Fruit fly (Drosophila melanogaster) whole organism, embryonic: Measurements from ENCODE around the gene CG13359.

Experiments
- BEAF-32 ChIP-seq: fragments of 200-800 bp; sonication (Bioruptor generic); optimal IDR thresholded peaks from 3 replicates; lab custom pipeline; 2017; ENCODE audit warnings: missing biosample characterization, missing genetic modification characterization, mild to moderate bottlenecking, moderate library complexity, missing genetic modification reagents
- CG10274 ChIP-seq: fragments of 200-800 bp; sonication (Bioruptor generic); optimal IDR thresholded peaks from 3 replicates; lab custom pipeline; 2017; ENCODE audit warnings: missing biosample characterization, mild to moderate bottlenecking, missing genetic modification characterization
- CG13123 ChIP-seq: fragments of 200-800 bp; sonication (Bioruptor generic); optimal IDR thresholded peaks from 2 replicates; lab custom pipeline; 2016; ENCODE audit warnings: missing biosample characterization, missing genetic modification characterization
- CG13624 ChIP-seq: fragments of 200-800 bp; sonication (Bioruptor generic); optimal IDR thresholded peaks from 2 replicates; lab custom pipeline; 2016; ENCODE audit warnings: missing biosample characterization, missing genetic modification characterization
- CG1603 ChIP-seq: fragments of 200-800 bp; sonication (Bioruptor generic); optimal IDR thresholded peaks from 2 replicates; lab custom pipeline; 2019; ENCODE audit warnings: missing biosample characterization, mild to moderate bottlenecking, missing genetic modification characterization, moderate library complexity
- CG16779 ChIP-seq: fragments of 200-800 bp; sonication (Bioruptor generic); IDR thresholded peaks from 2 replicates; pipeline ENCODE4 v1.3.6; 2022; ENCODE audit warnings: missing biosample characterization, missing genetic modification characterization
- CG2116 ChIP-seq: fragments of 200-800 bp; sonication (Bioruptor generic); optimal IDR thresholded peaks from 3 replicates; lab custom pipeline; 2018; ENCODE audit warnings: missing biosample characterization, mild to moderate bottlenecking, missing genetic modification characterization
- CG2129 ChIP-seq: fragments of 200-800 bp; sonication (Bioruptor generic); IDR thresholded peaks from 2 replicates; pipeline ENCODE4 v1.3.6; 2022; ENCODE audit warnings: missing biosample characterization, missing genetic modification characterization; ENCODE audit not compliant: partially characterized antibody
- CG3281 ChIP-seq: fragments of 200-800 bp; sonication (Bioruptor generic); optimal IDR thresholded peaks from 3 replicates; lab custom pipeline; 2017; ENCODE audit warnings: missing biosample characterization, mild to moderate bottlenecking, missing genetic modification characterization
- CG3726 ChIP-seq: fragments of 200-800 bp; sonication (Bioruptor generic); IDR thresholded peaks from 3 replicates; pipeline ENCODE4, ENCODE4 v1.3.6; 2022; ENCODE audit warnings: missing biosample characterization, missing genetic modification characterization
- CG3838 ChIP-seq: fragments of 200-800 bp; sonication (Bioruptor generic); optimal IDR thresholded peaks from 3 replicates; lab custom pipeline; 2016; ENCODE audit warnings: missing biosample characterization, missing genetic modification characterization
- CG3995 ChIP-seq: fragments of 200-800 bp; sonication (Bioruptor generic); optimal IDR thresholded peaks from 3 replicates; lab custom pipeline; 2016; ENCODE audit warnings: missing biosample characterization, missing genetic modification characterization
- CG6175 ChIP-seq: fragments of 200-800 bp; sonication (Bioruptor generic); IDR thresholded peaks from 3 replicates; pipeline ENCODE4 v1.3.6; 2022; ENCODE audit warnings: missing biosample characterization, missing genetic modification characterization
- CG6654 ChIP-seq: fragments of 200-800 bp; sonication (Bioruptor generic); optimal IDR thresholded peaks from 2 replicates; lab custom pipeline; 2017; ENCODE audit warnings: missing biosample characterization, mild to moderate bottlenecking, missing genetic modification characterization
- CG8359 ChIP-seq: fragments of 200-800 bp; sonication (Bioruptor generic); optimal IDR thresholded peaks from 2 replicates; lab custom pipeline; 2017; ENCODE audit warnings: missing biosample characterization, mild to moderate bottlenecking, missing genetic modification characterization, borderline replicate concordance
- CG8388 ChIP-seq: fragments of 200-800 bp; sonication (Bioruptor generic); optimal IDR thresholded peaks from 2 replicates; lab custom pipeline; 2019; ENCODE audit warnings: missing biosample characterization, mild to moderate bottlenecking, missing genetic modification characterization, moderate library complexity
- CTCF ChIP-seq: fragments of 200-800 bp; sonication (Bioruptor generic); optimal IDR thresholded peaks from 2 replicates; lab custom pipeline; 2017; ENCODE audit warnings: missing biosample characterization, mild to moderate bottlenecking, missing genetic modification characterization, moderate library complexity
- CkIIα-i1 ChIP-seq: fragments of 200-800 bp; sonication (Bioruptor generic); IDR thresholded peaks from 2 replicates; pipeline ENCODE4 v1.3.6; 2022; ENCODE audit warnings: missing biosample characterization, missing genetic modification characterization
- Dp ChIP-seq: fragments of 200-800 bp; sonication (Bioruptor generic); optimal IDR thresholded peaks from 2 replicates; lab custom pipeline; 2018; ENCODE audit warnings: missing biosample characterization, mild to moderate bottlenecking, missing genetic modification characterization, moderate library complexity
- ERR ChIP-seq: fragments of 200-800 bp; sonication (Bioruptor generic); optimal IDR thresholded peaks from 2 replicates; lab custom pipeline; 2016; ENCODE audit warnings: missing biosample characterization, missing genetic modification characterization
- Gsc ChIP-seq: fragments of 200-800 bp; sonication (Bioruptor generic); IDR thresholded peaks from 2 replicates; pipeline ENCODE4 v1.3.6; 2022; ENCODE audit warnings: missing biosample characterization, missing genetic modification characterization
- HLH3B ChIP-seq: fragments of 200-800 bp; sonication (Bioruptor generic); IDR thresholded peaks from 2 replicates; pipeline ENCODE4 v1.3.6; 2022; ENCODE audit warnings: missing biosample characterization, missing genetic modification characterization
- Hey ChIP-seq: fragments of 200-800 bp; sonication (Bioruptor generic); optimal IDR thresholded peaks from 3 replicates; lab custom pipeline; 2018; ENCODE audit warnings: missing biosample characterization, mild to moderate bottlenecking, missing genetic modification characterization
- Mad ChIP-seq: fragments of 200-800 bp; sonication (Bioruptor generic); optimal IDR thresholded peaks from 2 replicates; lab custom pipeline; 2016; ENCODE audit warnings: missing biosample characterization, missing genetic modification characterization
- NfI ChIP-seq: fragments of 200-800 bp; sonication (Bioruptor generic); optimal IDR thresholded peaks from 3 replicates; lab custom pipeline; 2018; ENCODE audit warnings: missing biosample characterization, mild to moderate bottlenecking, missing genetic modification characterization, moderate library complexity
- Poxn ChIP-seq: fragments of 200-800 bp; sonication (Bioruptor generic); IDR thresholded peaks from 2 replicates; pipeline ENCODE4 v1.3.6; 2022; ENCODE audit warnings: missing biosample characterization, missing genetic modification characterization
- Side ChIP-seq: fragments of 200-800 bp; sonication (Bioruptor generic); optimal IDR thresholded peaks from 2 replicates; lab custom pipeline; 2016; ENCODE audit warnings: missing biosample characterization, missing genetic modification characterization
- Xbp1 ChIP-seq: fragments of 200-800 bp; sonication (Bioruptor generic); optimal IDR thresholded peaks from 3 replicates; lab custom pipeline; 2016; ENCODE audit warnings: missing biosample characterization, mild to moderate bottlenecking, missing genetic modification characterization
- bbx ChIP-seq: fragments of 200-800 bp; sonication (Bioruptor generic); IDR thresholded peaks from 2 replicates; pipeline ENCODE4 v1.3.6; 2022; ENCODE audit warnings: missing biosample characterization, missing genetic modification characterization; ENCODE audit not compliant: partially characterized antibody
- caup ChIP-seq: fragments of 200-800 bp; sonication (Bioruptor generic); optimal IDR thresholded peaks from 3 replicates; lab custom pipeline; 2017; ENCODE audit warnings: missing biosample characterization, mild to moderate bottlenecking, missing genetic modification characterization, moderate library complexity; ENCODE audit not compliant: severe bottlenecking
- da ChIP-seq: fragments of 200-800 bp; sonication (Bioruptor generic); optimal IDR thresholded peaks from 2 replicates; lab custom pipeline; 2016; ENCODE audit warnings: missing biosample characterization, missing genetic modification characterization
- eve ChIP-seq, 2 experiments: fragments of >200 bp; optimal IDR thresholded peaks; 2 replicates each; lab custom pipeline; 2017; ENCODE audit warnings: missing biosample characterization in 2 of 2, missing genetic modification characterization in 2 of 2
- gcm ChIP-seq: fragments of 200-800 bp; sonication (Bioruptor generic); optimal IDR thresholded peaks from 2 replicates; lab custom pipeline; 2019; ENCODE audit warnings: missing biosample characterization, mild to moderate bottlenecking, missing genetic modification characterization, moderate library complexity
- grau ChIP-seq: fragments of 200-800 bp; optimal IDR thresholded peaks from 3 replicates; lab custom pipeline; 2019; ENCODE audit warnings: missing biosample characterization, mild to moderate bottlenecking, missing genetic modification characterization, moderate library complexity
- kah ChIP-seq: fragments of 200-800 bp; sonication (Bioruptor generic); optimal IDR thresholded peaks from 2 replicates; lab custom pipeline; 2018; ENCODE audit warnings: missing biosample characterization, mild to moderate bottlenecking, missing genetic modification characterization
- klu ChIP-seq: fragments of 200-800 bp; sonication (Bioruptor generic); IDR thresholded peaks from 2 replicates; pipeline ENCODE4 v1.3.6; 2022; ENCODE audit warnings: missing biosample characterization, missing genetic modification characterization
- lilli ChIP-seq: fragments of 200-800 bp; sonication (Bioruptor generic); optimal IDR thresholded peaks from 3 replicates; lab custom pipeline; 2016; ENCODE audit warnings: missing biosample characterization, missing genetic modification characterization
- lola ChIP-seq, 3 experiments: fragments of >200 bp in 2 of 3; fragments of 200-800 bp in 1 of 3; sonication (Bioruptor generic) in 1 of 3; optimal IDR thresholded peaks; 2 replicates each; lab custom pipeline; 2017 to 2019; ENCODE audit warnings: missing biosample characterization in 3 of 3, missing genetic modification characterization in 3 of 3, mild to moderate bottlenecking in 1 of 3, moderate library complexity in 1 of 3
- mld ChIP-seq: fragments of 200-800 bp; sonication (Bioruptor generic); IDR thresholded peaks from 3 replicates; pipeline ENCODE4 v1.3.6; 2022; ENCODE audit warnings: missing biosample characterization, missing genetic modification characterization; ENCODE audit not compliant: partially characterized antibody
- onecut ChIP-seq: fragments of 200-800 bp; sonication (Bioruptor generic); IDR thresholded peaks from 2 replicates; pipeline ENCODE4 v1.3.6; 2022; ENCODE audit warnings: missing biosample characterization, missing genetic modification characterization
- phol ChIP-seq: fragments of 200-800 bp; sonication (Bioruptor generic); optimal IDR thresholded peaks from 3 replicates; lab custom pipeline; 2018; ENCODE audit warnings: missing biosample characterization, mild to moderate bottlenecking, missing genetic modification characterization, moderate library complexity
- row ChIP-seq: fragments of 200-800 bp; sonication (Bioruptor generic); IDR thresholded peaks from 3 replicates; pipeline ENCODE4 v1.3.6; 2022; ENCODE audit warnings: missing biosample characterization, missing genetic modification characterization
- sens ChIP-seq: fragments of 200-800 bp; sonication (Bioruptor generic); peaks from one replicate; lab custom pipeline; 2016; ENCODE audit warnings: missing biosample characterization, missing genetic modification characterization
- sna ChIP-seq: fragments of 200-800 bp; sonication (Bioruptor generic); IDR thresholded peaks from 2 replicates; pipeline ENCODE4 v1.3.6; 2022; ENCODE audit warnings: missing biosample characterization, missing genetic modification characterization; ENCODE audit not compliant: partially characterized antibody
- tgo ChIP-seq: fragments of 200-800 bp; sonication (Bioruptor generic); IDR thresholded peaks from 3 replicates; pipeline ENCODE4 v1.3.6; 2022; ENCODE audit warnings: missing biosample characterization, missing genetic modification characterization
- tin ChIP-seq: fragments of 200-800 bp; sonication (Bioruptor generic); optimal IDR thresholded peaks from 3 replicates; lab custom pipeline; 2016; ENCODE audit warnings: missing biosample characterization, missing genetic modification characterization
- toy ChIP-seq: fragments of 200-800 bp; sonication (Bioruptor generic); IDR thresholded peaks from 2 replicates; pipeline ENCODE4 v1.3.6; 2022; ENCODE audit warnings: missing biosample characterization, missing genetic modification characterization
- wor ChIP-seq: fragments of 200-800 bp; sonication (Bioruptor generic); IDR thresholded peaks from 2 replicates; pipeline ENCODE4 v1.3.6; 2022; ENCODE audit warnings: missing biosample characterization, missing genetic modification characterization
- zf30C ChIP-seq: fragments of 200-800 bp; sonication (Bioruptor generic); optimal IDR thresholded peaks from 3 replicates; lab custom pipeline; 2018; ENCODE audit warnings: missing biosample characterization, mild to moderate bottlenecking, missing genetic modification characterization
- zfh2 ChIP-seq: fragments of 200-800 bp; sonication (Bioruptor generic); optimal IDR thresholded peaks from 2 replicates; lab custom pipeline; 2016; ENCODE audit warnings: missing biosample characterization, missing genetic modification characterization

CG13359 gene

DNA sequence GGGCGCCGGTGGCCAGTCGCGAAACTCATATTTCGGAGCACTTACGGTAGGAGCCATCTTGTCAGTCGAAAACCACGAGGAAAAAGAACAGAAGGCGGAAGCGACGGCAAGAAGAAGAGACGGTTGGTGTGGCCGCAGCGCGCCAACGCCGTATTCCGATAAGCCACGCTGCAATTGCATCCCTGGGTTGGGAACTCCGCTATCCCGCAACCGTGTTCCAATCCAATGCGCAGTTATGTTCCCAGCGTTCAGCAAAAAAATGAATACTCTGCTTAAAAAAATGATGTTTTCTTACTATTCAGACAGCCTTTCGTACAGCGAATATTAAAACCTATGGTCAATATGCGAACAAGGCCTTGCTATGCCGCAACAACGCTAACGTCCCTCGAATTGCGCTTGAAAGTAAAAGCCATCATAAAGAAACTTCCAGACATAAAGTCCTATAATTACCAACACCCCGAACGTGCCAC, 38.2 kb downstream of the CG13359 start, which contains the start of gene RpL22 (continued):
- TF ChIP-seq CG10274 (peak; percentile 78), zfh2 (peak; percentile 78), gcm (peak; percentile 68), da (GFP tag; lab: Kevin White, UChicago) (peak; percentile 90), CG8359 (GFP tag; lab: Kevin White, UChicago) (peak; percentile 55), Dp (GFP tag; lab: Kevin White, UChicago) (peak; percentile 59), CG3838 (GFP tag; lab: Kevin White, UChicago) (peak; percentile 42), onecut (GFP tag; lab: Robert Waterston, UW) (peak; percentile 91), klu (GFP tag; lab: Robert Waterston, UW) (peak; percentile 43; the same call in 1 of the 2 replicates), lola (GFP tag; optimal IDR thresholded peaks at IDR 0.05; lab: Kevin White, UChicago) (peak in 1 of 3 experiments; percentile 59), Side (GFP tag; lab: Kevin White, UChicago) (peak; percentile 94), CG2116 (peak; percentile 99), lilli (peak; percentile 79), mld (GFP tag; lab: Robert Waterston, UW) (no peak), CG13624 (GFP tag; lab: Kevin White, UChicago) (peak; percentile 98), Mad (peak; percentile 92), CG6654 (peak; percentile 75), zf30C (GFP tag; lab: Kevin White, UChicago) (peak; percentile 45), Gsc (GFP tag; lab: Robert Waterston, UW) (no peak), CTCF (GFP tag; lab: Kevin White, UChicago) (peak; percentile 79), phol (tag; lab: Kevin White, UChicago) (peak; percentile 91), Hey (tag; lab: Kevin White, UChicago) (peak; percentile 73), wor (0 out of 2 replicates have a peak, but pooled peaks have one; percentile 32), CG2129 (GFP tag; lab: Robert Waterston, UW) (no peak), bbx (0 out of 2 replicates have a peak, but pooled peaks have one; percentile 9), HLH3B (GFP tag; lab: Robert Waterston, UW) (peak; percentile 75), Poxn (GFP tag; lab: Robert Waterston, UW) (no peak), tin (peak; percentile 76), kah (GFP tag; lab: Kevin White, UChicago) (peak; percentile 73), NfI (GFP tag; lab: Kevin White, UChicago) (peak; percentile 93), CG13123 (peak; percentile 79), grau (tag; lab: Kevin White, UChicago) (peak; percentile 79), CG3726 (GFP tag; lab: Robert Waterston, UW) (peak; percentile 81), caup (GFP tag; lab: Kevin White, UChicago) (peak; percentile 97), sna (GFP tag; lab: Robert Waterston, UW) (no peak), CG6175 (peak; percentile 78), toy (GFP tag; lab: Robert Waterston, UW) (peak; percentile 61; the same call in 1 of the 2 replicates), CG8388 (GFP tag; lab: Kevin White, UChicago) (peak; percentile 69), sens (peak; percentile 98), CG3281 (GFP tag; lab: Kevin White, UChicago) (peak; percentile 86), CG16779 (GFP tag; lab: Robert Waterston, UW) (peak; percentile 70), CkIIα-i1 (0 out of 2 replicates have a peak, but pooled peaks have one; percentile 35), CG3995 (GFP tag; lab: Kevin White, UChicago) (peak; percentile 81), CG1603 (tag; lab: Kevin White, UChicago) (peak; percentile 96), Xbp1 (GFP tag; lab: Kevin White, UChicago) (peak; percentile 85), tgo (GFP tag; lab: Robert Waterston, UW) (peak; percentile 71; the same call in 2 of the 3 replicates), eve (GFP tag; optimal IDR thresholded peaks at IDR 0.05; lab: Kevin White, UChicago) (no peak), ERR (peak; percentile 74), BEAF-32 (GFP tag; lab: Kevin White, UChicago) (peak; percentile 66), row (GFP tag; lab: Robert Waterston, UW) (peak; percentile 51; the same call in 2 of the 3 replicates)
